Worm (Caenorhabditis elegans) whole organism, L2 larva: ENCODE measurements around the gene srx-62.

ENCODE experiments used
- F13H6.1 ChIP-seq: sonication (generic microtip); optimal IDR thresholded peaks from 2 replicates; lab custom pipeline; 2016; ENCODE audit warnings: missing genetic modification characterization, missing compliant biosample characterization
- R02D3.7 ChIP-seq: fragments of 150-350 bp; optimal IDR thresholded peaks from 2 replicates; lab custom pipeline; 2014; ENCODE audit warnings: missing biosample characterization, missing genetic modification characterization
- Y55F3AM.14 ChIP-seq: fragments of 200-800 bp; sonication (Bioruptor generic); optimal IDR thresholded peaks from 2 replicates; lab custom pipeline; 2018; ENCODE audit warnings: mild to moderate bottlenecking, missing genetic modification characterization, missing compliant biosample characterization
- ZK546.5 ChIP-seq: sonication (generic microtip); optimal IDR thresholded peaks from 2 replicates; lab custom pipeline; 2017; ENCODE audit warnings: missing biosample characterization, missing genetic modification characterization
- alr-1 ChIP-seq: fragments of 150-350 bp; optimal IDR thresholded peaks from 2 replicates; lab custom pipeline; 2014; ENCODE audit warnings: missing biosample characterization, missing genetic modification characterization
- aly-2 ChIP-seq: fragments of 150-350 bp; optimal IDR thresholded peaks from 2 replicates; lab custom pipeline; 2014; ENCODE audit warnings: missing biosample characterization, missing genetic modification characterization
- ama-1 ChIP-seq: fragments of 150-350 bp; optimal IDR thresholded peaks from 2 replicates; lab custom pipeline; 2018; ENCODE audit warnings: inconsistent platforms
- ceh-16 ChIP-seq: fragments of 150-350 bp; optimal IDR thresholded peaks from 2 replicates; lab custom pipeline; 2014; ENCODE audit warnings: missing biosample characterization, missing genetic modification characterization
- ceh-82 ChIP-seq: fragments of 150-350 bp; optimal IDR thresholded peaks from 2 replicates; lab custom pipeline; 2014; ENCODE audit warnings: missing biosample characterization, missing genetic modification characterization
- egl-27 ChIP-seq: sonication (generic microtip); optimal IDR thresholded peaks from 3 replicates; lab custom pipeline; 2017; ENCODE audit warnings: missing biosample characterization, missing genetic modification reagents, missing genetic modification characterization
- elt-1 ChIP-seq: fragments of 150-350 bp; optimal IDR thresholded peaks from 2 replicates; lab custom pipeline; 2014; ENCODE audit warnings: missing biosample characterization, missing genetic modification characterization
- fos-1 ChIP-seq: fragments of 150-350 bp; optimal IDR thresholded peaks from 2 replicates; lab custom pipeline; 2014; ENCODE audit warnings: missing biosample characterization, missing genetic modification characterization
- gmeb-1 ChIP-seq: fragments of 150-350 bp; optimal IDR thresholded peaks from 2 replicates; lab custom pipeline; 2014; ENCODE audit warnings: missing biosample characterization, missing genetic modification characterization
- lin-11 ChIP-seq: fragments of 150-350 bp; sonication (generic microtip); optimal IDR thresholded peaks from 2 replicates; lab custom pipeline; 2014; ENCODE audit warnings: missing biosample characterization, missing genetic modification characterization, inconsistent platforms, mixed read lengths
- lin-13 ChIP-seq: fragments of 150-350 bp; optimal IDR thresholded peaks from 2 replicates; lab custom pipeline; 2014; ENCODE audit warnings: missing biosample characterization, missing genetic modification reagents, missing genetic modification characterization
- lin-39 ChIP-seq: fragments of 150-350 bp; optimal IDR thresholded peaks from 2 replicates; lab custom pipeline; 2014; ENCODE audit warnings: missing biosample characterization, missing genetic modification reagents, missing genetic modification characterization
- lsy-2 ChIP-seq, 2 experiments: fragments of 150-350 bp in 1 of 2; sonication (generic microtip) in 1 of 2; optimal IDR thresholded peaks; 2 replicates each; lab custom pipeline; 2014 to 2017; ENCODE audit warnings: missing biosample characterization in 2 of 2, missing genetic modification characterization in 2 of 2
- mab-5 ChIP-seq: fragments of 150-350 bp; optimal IDR thresholded peaks from 2 replicates; lab custom pipeline; 2014; ENCODE audit warnings: missing biosample characterization, missing genetic modification characterization
- mbf-1 ChIP-seq: sonication (generic microtip); optimal IDR thresholded peaks from 2 replicates; lab custom pipeline; 2017; ENCODE audit warnings: missing biosample characterization, missing genetic modification characterization
- mdl-1 ChIP-seq, 2 experiments: fragments of 150-350 bp in 1 of 2; sonication (generic microtip) in 1 of 2; optimal IDR thresholded peaks; 2 replicates each; lab custom pipeline; 2017; ENCODE audit warnings: missing biosample characterization in 2 of 2, missing genetic modification characterization in 2 of 2
- nhr-10 ChIP-seq: sonication (generic microtip); optimal IDR thresholded peaks from 2 replicates; lab custom pipeline; 2017; ENCODE audit warnings: missing biosample characterization, missing genetic modification characterization
- nhr-12 ChIP-seq: fragments of 150-350 bp; optimal IDR thresholded peaks from 2 replicates; lab custom pipeline; 2014; ENCODE audit warnings: missing biosample characterization, missing genetic modification characterization
- nhr-129 ChIP-seq: fragments of 150-350 bp; optimal IDR thresholded peaks from 2 replicates; lab custom pipeline; 2014; ENCODE audit warnings: missing biosample characterization, missing genetic modification characterization
- nhr-21 ChIP-seq: fragments of 150-350 bp; optimal IDR thresholded peaks from 2 replicates; lab custom pipeline; 2014; ENCODE audit warnings: missing biosample characterization, missing genetic modification characterization
- nhr-25 ChIP-seq: fragments of 150-350 bp; sonication (generic microtip); optimal IDR thresholded peaks from 3 replicates; lab custom pipeline; 2014; ENCODE audit warnings: missing biosample characterization, missing genetic modification characterization
- nhr-6 ChIP-seq: fragments of 150-350 bp; optimal IDR thresholded peaks from 2 replicates; lab custom pipeline; 2014; ENCODE audit warnings: missing biosample characterization, missing genetic modification characterization
- nhr-77 ChIP-seq: fragments of 150-350 bp; optimal IDR thresholded peaks from 2 replicates; lab custom pipeline; 2014; ENCODE audit warnings: missing biosample characterization, missing genetic modification characterization
- peb-1 ChIP-seq: fragments of 150-350 bp; optimal IDR thresholded peaks from 2 replicates; lab custom pipeline; 2014; ENCODE audit warnings: missing biosample characterization, missing genetic modification characterization
- sem-4 ChIP-seq: fragments of 150-350 bp; optimal IDR thresholded peaks from 2 replicates; lab custom pipeline; 2014; ENCODE audit warnings: missing biosample characterization, missing genetic modification reagents, missing genetic modification characterization
- skn-1 ChIP-seq: sonication (generic microtip); optimal IDR thresholded peaks from 2 replicates; lab custom pipeline; 2017; ENCODE audit warnings: missing biosample characterization, missing genetic modification characterization
- sma-3 ChIP-seq: sonication (generic microtip); optimal IDR thresholded peaks from 2 replicates; lab custom pipeline; 2016; ENCODE audit warnings: missing genetic modification reagents, missing genetic modification characterization, missing compliant biosample characterization
- snpc-4 ChIP-seq: fragments of 150-350 bp; optimal IDR thresholded peaks from 2 replicates; lab custom pipeline; 2014; ENCODE audit warnings: missing biosample characterization, missing genetic modification characterization
- unc-39 ChIP-seq: fragments of 150-350 bp; optimal IDR thresholded peaks from 2 replicates; lab custom pipeline; 2014; ENCODE audit warnings: missing biosample characterization, missing genetic modification characterization
- unc-55 ChIP-seq: fragments of 150-350 bp; sonication (generic microtip); optimal IDR thresholded peaks from 3 replicates; lab custom pipeline; 2014; ENCODE audit warnings: missing biosample characterization, missing genetic modification reagents, missing genetic modification characterization
- unc-62 ChIP-seq: fragments of 150-350 bp; optimal IDR thresholded peaks from 2 replicates; lab custom pipeline; 2014; ENCODE audit warnings: missing biosample characterization, missing genetic modification reagents, missing genetic modification characterization
- zag-1 ChIP-seq: fragments of 150-350 bp; optimal IDR thresholded peaks from 2 replicates; lab custom pipeline; 2014; ENCODE audit warnings: missing biosample characterization, missing genetic modification characterization
- ztf-1 ChIP-seq: fragments of 200-800 bp; sonication (Bioruptor generic); conservative IDR thresholded peaks from 2 replicates; pipeline ENCODE4 v1.3.6; 2022; ENCODE audit warnings: missing genetic modification characterization, missing compliant biosample characterization
- ztf-11 ChIP-seq: sonication (generic microtip); optimal IDR thresholded peaks from 2 replicates; lab custom pipeline; 2017; ENCODE audit warnings: missing biosample characterization, missing genetic modification characterization

Gene srx-62

DNA sequence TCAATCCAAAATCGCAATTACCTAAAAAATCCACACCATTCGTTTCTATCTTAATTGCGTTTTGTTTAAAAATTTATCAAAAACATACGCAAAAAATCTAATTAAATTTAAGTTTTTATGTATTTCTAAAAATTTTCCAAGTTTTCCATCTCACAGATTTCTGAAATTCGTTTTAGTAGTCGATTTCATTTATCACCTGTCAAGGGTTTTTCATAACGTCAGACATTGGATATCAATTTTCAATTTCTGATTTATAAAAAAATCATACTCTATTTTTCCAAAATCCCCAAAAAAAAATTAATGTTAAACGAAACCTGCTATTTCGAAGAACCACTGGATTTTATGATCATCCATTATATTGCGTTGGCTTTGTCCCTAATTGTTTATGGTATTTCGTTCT lies 14.4 kb upstream of the srx-62 start, which contains the start of gene srh-4:
srh-4 (plus strand) TSS at position 301 of the 400 bp plus-strand sequence.
- TF ChIP-seq mdl-1 (tag; optimal IDR thresholded peaks at IDR 0.05; lab: Kevin White, UChicago) (no peak), aly-2 (tag; lab: Kevin White, UChicago) (no peak), nhr-21 (tag; lab: Kevin White, UChicago) (no peak), mbf-1 (no peak), R02D3.7 (tag; lab: Kevin White, UChicago) (no peak), nhr-10 (tag; lab: Kevin White, UChicago) (no peak), egl-27 (tag; lab: Kevin White, UChicago) (no peak), mab-5 (no peak), F13H6.1 (no peak), lin-39 (tag; lab: Kevin White, UChicago) (no peak), nhr-129 (tag; lab: Kevin White, UChicago) (no peak)

DNA sequence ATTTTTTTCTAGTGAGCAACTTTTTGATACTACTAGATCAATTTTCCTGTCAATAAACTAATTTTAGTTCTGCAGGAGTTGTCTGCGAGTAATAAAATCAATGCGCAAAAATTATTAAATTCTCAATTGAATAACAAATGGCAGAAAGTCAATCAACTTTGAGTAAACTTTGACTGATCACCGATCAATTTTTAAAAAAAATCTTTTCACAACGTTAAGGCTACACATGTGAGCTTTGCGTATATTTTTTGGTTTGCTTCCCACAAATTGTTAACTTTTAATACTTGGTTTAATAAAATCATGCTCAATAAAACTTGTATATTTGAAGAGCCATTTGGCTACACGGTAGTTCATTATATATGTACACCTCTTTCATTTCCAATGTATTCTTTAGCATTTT lies 12.2 kb upstream of the srx-62 start, which contains the start of gene srh-7:
srh-7 (plus strand) TSS at position 301 of the 400 bp plus-strand sequence.
- TF ChIP-seq lsy-2 (tag; optimal IDR thresholded peaks at IDR 0.05; lab: Kevin White, UChicago) (no peak), Y55F3AM.14 (no peak), lin-39 (tag; lab: Kevin White, UChicago) (no peak), ama-1 (no peak), unc-55 (GFP tag; lab: Kevin White, UChicago) (no peak), snpc-4 (tag; lab: Kevin White, UChicago) (no peak), nhr-21 (tag; lab: Kevin White, UChicago) (no peak), R02D3.7 (tag; lab: Kevin White, UChicago) (no peak), ztf-11 (tag; lab: Kevin White, UChicago) (no peak), egl-27 (tag; lab: Kevin White, UChicago) (no peak), nhr-77 (tag; lab: Kevin White, UChicago) (no peak), skn-1 (tag; lab: Kevin White, UChicago) (no peak), nhr-6 (tag; lab: Kevin White, UChicago) (no peak), ztf-1 (no peak), sem-4 (tag; lab: Kevin White, UChicago) (no peak)

ce11 chrV:4005219-4005618 lies 9.5 kb upstream of the srx-62 start, which contains the start of gene srh-8:
Gene srh-8 (plus strand): TSS chrV:4005519.
- no peak for TF ChIP-seq ZK546.5 (tag; lab: Kevin White, UChicago)
- no peak for TF ChIP-seq lin-11 (tag; lab: Kevin White, UChicago)
- no peak for TF ChIP-seq nhr-10 (tag; lab: Kevin White, UChicago)
- TF ChIP-seq nhr-25 (tag; lab: Kevin White, UChicago): no peak
- no peak for TF ChIP-seq sma-3 (GFP tag; lab: Kevin White, UChicago)
- no peak for TF ChIP-seq nhr-77 (tag; lab: Kevin White, UChicago)
- no peak for TF ChIP-seq ceh-16 (tag; lab: Kevin White, UChicago)
- TF ChIP-seq peb-1: no peak

DNA sequence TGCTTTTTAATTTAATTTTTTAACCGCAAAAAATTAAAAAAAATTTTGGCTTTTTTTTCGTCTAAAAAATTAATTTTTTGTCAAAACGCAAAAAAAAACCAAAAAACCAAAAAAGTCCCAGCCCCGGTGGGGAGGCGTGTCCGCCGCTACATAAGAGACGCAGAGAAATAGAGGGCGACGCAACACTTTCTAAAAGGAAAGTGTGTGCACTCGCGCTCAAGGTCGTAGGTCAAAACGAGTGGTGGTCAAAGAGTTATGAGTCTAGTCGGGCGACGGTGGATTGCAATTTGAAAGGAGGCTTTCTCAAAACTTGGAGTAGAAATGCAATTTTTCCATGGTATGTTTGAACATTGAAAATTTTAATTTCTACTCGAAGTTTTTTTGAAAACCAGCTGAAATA lies 8.8 kb upstream of the srx-62 start:
- TF ChIP-seq zag-1 (tag; lab: Kevin White, UChicago): no peak
- no peak for TF ChIP-seq mab-5
- TF ChIP-seq peb-1: no peak
- TF ChIP-seq fos-1: no peak
- no peak for TF ChIP-seq unc-39 (tag; lab: Kevin White, UChicago)
- TF ChIP-seq nhr-10 (tag; lab: Kevin White, UChicago): no peak
- no peak for TF ChIP-seq unc-62
- TF ChIP-seq nhr-21 (tag; lab: Kevin White, UChicago): no peak
- TF ChIP-seq gmeb-1 (tag; lab: Kevin White, UChicago): no peak
- no peak for TF ChIP-seq snpc-4 (tag; lab: Kevin White, UChicago)

- TF ChIP-seq egl-27 (tag; lab: Kevin White, UChicago) (no peak), ama-1 (no peak), ztf-1 (no peak), lin-13 (GFP tag; lab: Kevin White, UChicago) (no peak), elt-1 (tag; lab: Kevin White, UChicago) (no peak), unc-62 (no peak), F13H6.1 (no peak), nhr-129 (tag; lab: Kevin White, UChicago) (no peak), R02D3.7 (tag; lab: Kevin White, UChicago) (no peak), mbf-1 (no peak), unc-55 (GFP tag; lab: Kevin White, UChicago) (no peak), peb-1 (no peak), ceh-82 (tag; lab: Kevin White, UChicago) (no peak), nhr-6 (tag; lab: Kevin White, UChicago) (no peak), lin-39 (tag; lab: Kevin White, UChicago) (no peak), nhr-12 (tag; lab: Kevin White, UChicago) (no peak), zag-1 (tag; lab: Kevin White, UChicago) (no peak), mab-5 (no peak), alr-1 (tag; lab: Kevin White, UChicago) (no peak)
Observed at ce11 chrV:3994048-3994447, 1.7 kb downstream of the srx-62 start, which contains the start of gene K09D9.9. Gene K09D9.9 (minus strand): TSS chrV:3994148.
